Worm (Caenorhabditis elegans) whole organism, L4 larva: ENCODE results near the gene F14F3.4.

Source experiments
- nhr-10 ChIP-seq: fragments of 150-350 bp; optimal IDR thresholded peaks from 2 replicates; lab custom pipeline; 2014; ENCODE audit warnings: missing biosample characterization, missing genetic modification characterization
- nhr-77 ChIP-seq: fragments of 150-350 bp; optimal IDR thresholded peaks from 2 replicates; lab custom pipeline; 2014; ENCODE audit warnings: missing biosample characterization, missing genetic modification characterization
- skn-1 ChIP-seq: fragments of 150-350 bp; optimal IDR thresholded peaks from 2 replicates; lab custom pipeline; 2014; ENCODE audit warnings: missing biosample characterization, missing genetic modification characterization

DNA sequence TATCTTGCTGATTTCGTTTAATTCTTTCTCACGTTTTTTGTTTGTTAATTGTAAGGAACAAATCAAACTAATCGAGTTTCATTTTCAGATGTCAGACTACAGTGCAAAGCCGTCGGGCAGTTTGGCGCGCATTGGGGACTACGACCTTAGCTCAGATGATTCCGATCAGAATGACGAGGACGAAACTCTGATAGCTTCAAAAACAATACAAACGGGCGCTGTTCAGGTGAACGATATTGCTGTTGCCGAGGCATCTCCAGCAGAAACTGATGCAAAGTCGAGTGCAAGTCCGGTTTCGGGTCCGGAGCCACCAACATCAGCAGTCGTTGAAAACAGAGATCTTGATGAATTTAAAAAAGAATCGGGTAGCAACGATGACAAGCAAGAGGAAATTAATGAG, 48.0 kb upstream of the F14F3.4 start, which contains the start of gene bet-2:
- no peak for TF ChIP-seq skn-1
- TF ChIP-seq nhr-10, result no peak
- TF ChIP-seq nhr-77 (tag; lab: Kevin White, UChicago), result no peak
